Fruit fly (Drosophila melanogaster) ovary, adult (tissue): ENCODE measurements around the gene ClpX.

ENCODE experiments used
- CG17801 ChIP-seq: fragments of 200-800 bp; optimal IDR thresholded peaks from 2 replicates; lab custom pipeline; 2019; ENCODE audit warnings: missing biosample characterization, mild to moderate bottlenecking, missing genetic modification characterization, moderate library complexity; ENCODE audit not compliant: partially characterized antibody

The ClpX gene

DNA sequence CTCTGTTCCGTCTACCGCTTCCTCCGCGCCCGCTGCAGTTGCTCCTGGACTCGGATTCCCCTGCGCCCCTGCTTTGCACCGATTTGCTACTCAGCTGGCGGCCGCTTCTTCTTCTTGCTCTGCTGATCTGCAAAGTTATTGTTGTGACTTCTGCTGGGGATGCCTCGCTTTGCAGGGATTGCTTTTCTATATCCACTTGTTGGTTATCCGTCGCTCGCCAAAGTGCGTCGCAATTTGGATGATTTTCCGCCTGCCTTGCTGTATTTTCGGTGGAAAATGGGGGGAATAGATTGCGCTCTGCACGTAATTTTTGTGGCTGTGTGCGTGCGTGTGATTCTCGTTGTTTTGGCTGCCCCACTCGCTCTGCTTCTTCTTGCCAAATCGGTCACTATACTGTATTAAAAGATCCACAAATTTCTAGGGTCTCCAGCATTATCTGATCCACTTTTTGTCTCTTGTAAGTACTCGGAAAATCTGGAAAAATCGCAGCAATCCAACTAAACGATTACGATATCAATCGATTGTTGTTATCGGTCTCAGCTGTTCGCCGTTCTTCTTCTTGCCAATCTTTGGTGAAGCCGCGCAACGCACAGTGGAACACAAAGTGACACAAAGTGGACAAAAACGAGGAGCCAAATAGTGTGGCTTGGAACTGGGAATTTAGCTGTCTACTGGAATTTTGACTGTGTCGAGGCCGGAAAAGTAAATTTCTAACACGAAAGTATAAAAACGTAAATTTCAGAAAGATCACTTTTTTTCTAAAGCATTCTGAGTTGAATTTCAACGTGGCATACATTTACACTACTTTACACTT lies at the start of gene ClpX:
Gene ClpX (minus strand): TSS at position 764 of the 814 bp plus-strand sequence.
- peak; percentile 54 for TF ChIP-seq CG17801

DNA sequence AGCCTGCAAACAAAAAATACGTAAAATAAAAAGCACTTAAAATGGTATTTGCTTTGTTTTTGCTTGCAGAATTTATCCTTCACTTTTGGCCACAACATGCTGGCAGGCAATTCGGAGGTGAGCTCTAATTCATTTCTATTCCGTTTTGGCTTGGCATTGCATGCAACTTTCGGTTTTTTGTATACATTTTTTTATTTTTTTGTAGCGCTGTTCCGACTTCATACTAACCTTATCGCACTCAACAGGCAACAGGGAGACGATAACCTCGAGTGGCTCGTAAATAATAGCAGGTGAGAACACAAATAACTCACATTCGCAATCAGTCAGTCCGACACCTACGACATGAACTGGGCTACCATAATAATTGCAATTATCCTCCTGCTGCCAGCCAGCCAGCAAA lies 44.7 kb upstream of the ClpX start, which contains the start of gene CG4783:
Gene CG4783 (plus strand): TSS at position 301 of the 400 bp plus-strand sequence.
- no peak for TF ChIP-seq CG17801

DNA sequence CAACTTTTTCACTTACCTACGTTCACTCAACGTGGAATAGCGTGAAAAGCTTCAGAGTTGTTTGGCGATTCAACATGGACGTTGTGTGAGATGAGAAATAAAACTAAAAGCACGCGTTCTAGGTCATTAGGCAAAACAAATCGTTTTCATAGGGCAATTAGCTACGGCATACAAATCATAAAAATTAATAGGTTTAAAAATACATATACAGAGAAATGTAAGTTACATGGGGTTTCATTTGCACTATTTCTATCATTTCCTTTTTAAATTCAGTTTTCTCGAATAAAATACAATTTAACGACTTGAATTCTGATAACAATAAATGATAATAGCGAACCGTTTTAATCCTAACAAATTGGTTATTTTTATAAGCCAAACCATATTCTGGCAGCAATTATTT lies 38.8 kb upstream of the ClpX start, which contains the start of gene CG46042:
Gene CG46042 (minus strand): TSS at position 101 of the 400 bp plus-strand sequence.
- TF ChIP-seq CG17801, result no peak

dm6 chr3R:19938941-19939587 lies 35.6 kb upstream of the ClpX start:
- TF ChIP-seq CG17801, result no peak

DNA sequence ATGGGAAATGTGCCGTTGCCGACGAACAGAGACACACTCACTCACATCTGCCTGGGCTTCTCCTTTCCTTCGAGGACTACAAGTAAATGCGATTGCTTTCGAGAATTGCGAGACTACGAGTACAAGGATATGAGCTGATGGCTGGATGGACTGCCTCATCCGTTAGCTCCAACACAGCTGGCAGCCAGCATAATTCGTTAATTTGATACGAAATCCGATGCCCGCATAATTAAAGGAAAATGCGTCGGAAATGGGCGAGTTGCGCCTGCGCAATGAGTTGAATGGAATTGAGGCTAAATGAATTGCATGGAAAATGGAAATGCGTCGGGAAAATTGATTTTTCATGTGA lies 32.3 kb upstream of the ClpX start:
- no peak for TF ChIP-seq CG17801

DNA sequence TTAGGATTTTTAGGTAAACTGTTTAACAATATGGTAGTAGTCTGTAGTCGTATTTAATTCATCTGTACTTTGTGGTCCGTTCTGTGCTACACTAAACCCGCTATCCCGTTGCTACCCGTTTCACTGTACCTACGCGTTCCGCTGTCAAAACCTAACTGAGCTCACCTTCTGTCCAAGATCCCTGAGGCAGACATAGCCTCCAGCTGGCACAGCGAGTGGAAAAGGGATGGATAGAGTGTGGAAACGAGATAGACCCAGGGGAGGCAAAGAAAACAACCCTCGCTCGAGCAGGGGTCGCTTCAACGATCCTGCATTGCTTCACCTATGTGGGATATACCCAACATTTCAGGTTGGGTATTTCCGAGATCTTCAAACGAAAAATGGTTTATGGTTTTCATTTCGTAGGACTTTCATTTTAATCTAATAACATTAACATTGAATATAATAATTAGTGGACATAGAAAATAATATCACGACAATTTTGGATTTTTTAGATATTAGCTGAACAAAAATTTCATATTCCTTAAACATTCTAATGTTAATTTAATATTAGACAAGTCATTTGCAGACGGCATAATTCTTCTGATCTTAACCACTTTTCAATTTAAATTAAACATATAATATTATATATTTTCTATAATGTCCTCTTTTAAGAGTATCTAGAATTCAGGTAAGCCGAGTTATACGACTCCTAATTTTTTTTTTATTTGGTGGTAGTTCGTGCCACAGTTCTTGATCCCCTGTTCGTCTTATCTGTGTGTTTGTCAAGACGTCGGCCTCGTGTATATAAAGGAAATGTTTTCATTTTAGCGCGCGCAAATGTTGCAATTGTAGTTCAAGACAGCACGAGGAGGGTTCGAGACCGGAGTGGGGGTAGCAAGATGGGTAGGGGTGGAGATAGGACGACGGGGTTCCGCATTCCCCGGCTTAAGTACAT lies 31.6 kb upstream of the ClpX start, which contains the start of gene mira:
Gene mira (minus strand): TSS at position 281 of the 937 bp plus-strand sequence.
- TF ChIP-seq CG17801, result no peak

dm6 chr3R:19932169-19932568 lies 28.7 kb upstream of the ClpX start:
- TF ChIP-seq CG17801, result no peak

DNA sequence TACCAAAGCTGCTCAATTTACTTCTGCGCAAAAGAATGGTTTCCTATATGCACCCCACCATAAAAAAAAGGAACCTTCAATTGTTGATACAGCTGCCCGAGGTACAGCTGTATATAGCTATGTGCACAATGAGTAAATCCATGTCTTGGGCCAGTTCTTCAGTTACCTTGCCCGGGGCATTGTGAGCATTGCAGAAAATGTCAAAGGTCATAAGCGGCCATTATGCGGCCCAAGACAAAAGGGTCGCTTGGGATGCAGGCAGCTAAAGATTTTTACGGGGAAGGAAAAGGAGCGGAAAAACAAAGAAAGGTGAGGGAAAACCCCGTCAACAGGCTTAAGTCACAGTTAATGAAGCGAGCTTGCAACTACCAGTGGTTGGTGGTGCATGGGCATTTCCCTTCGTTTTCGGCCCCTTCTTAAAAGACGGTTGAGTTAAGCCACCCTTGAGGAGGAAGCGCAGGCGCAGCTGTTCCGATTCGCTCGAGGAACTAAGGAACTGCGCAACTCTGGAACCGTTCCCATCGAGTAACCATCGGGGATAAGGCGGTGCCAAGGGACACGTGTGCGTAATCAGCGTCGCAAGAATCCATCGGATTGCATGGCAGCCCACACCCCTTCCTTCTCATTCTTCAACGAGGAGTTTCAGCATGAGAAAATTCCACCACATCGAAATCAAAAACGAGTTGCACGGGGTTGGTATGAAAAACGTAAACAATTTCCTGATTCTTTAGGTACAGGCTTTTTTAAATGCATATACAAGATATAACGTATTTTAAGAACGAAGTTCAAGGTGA lies 27.6 kb upstream of the ClpX start:
- TF ChIP-seq CG17801, result no peak

DNA sequence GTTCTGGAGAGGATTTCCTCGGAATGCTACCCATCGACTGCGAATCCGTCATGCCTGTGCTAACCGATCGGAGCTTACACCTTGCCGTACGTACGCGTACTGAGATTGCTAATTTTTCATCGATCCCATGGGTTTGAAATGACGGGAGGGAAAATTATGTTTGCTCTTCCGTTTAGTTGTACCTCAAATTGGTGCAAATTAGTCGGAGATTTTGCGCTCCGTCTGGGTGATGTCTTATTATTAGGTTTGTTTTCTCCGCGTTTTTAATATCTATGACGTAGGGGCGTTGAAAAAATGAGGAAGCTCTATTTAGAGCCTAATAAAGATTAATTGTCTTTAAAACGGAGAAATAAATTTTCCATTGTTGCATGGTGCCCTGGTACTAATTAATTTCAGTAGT lies 25.1 kb upstream of the ClpX start, which contains the start of gene CG4459:
Gene CG4459 (minus strand): TSS at position 101 of the 400 bp plus-strand sequence.
- TF ChIP-seq CG17801, result no peak

- TF ChIP-seq CG17801, result no peak
These were observed 21.8 kb upstream of the ClpX start, which contains the start of gene CG4462 for dm6 chr3R:19925271-19925670. Gene CG4462, minus strand, starts transcription at chr3R:19925371.

- peak; percentile 4 for TF ChIP-seq CG17801
These were observed 20.8 kb upstream of the ClpX start for dm6 chr3R:19924331-19924730.

DNA sequence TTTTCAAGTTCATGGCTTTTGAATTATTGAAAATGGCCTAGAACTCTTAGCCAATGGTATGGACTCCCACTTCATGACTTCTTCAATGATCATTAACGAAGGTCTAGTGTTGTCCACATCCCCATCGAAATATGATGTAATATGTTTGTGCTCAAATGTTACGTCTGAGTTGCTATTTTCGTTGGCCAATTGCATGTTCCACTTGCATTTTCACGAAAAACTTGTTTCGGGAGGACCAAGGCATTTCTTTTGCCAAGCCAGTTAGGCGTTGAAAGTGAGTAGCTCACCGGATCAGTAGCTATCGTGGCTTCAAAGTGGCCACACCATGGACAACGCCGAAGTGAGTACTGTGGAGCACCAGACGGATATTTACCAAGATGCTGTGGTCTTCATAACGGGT lies 14.7 kb upstream of the ClpX start, which contains the start of gene CG4770:
Gene CG4770 (plus strand): TSS at position 301 of the 400 bp plus-strand sequence.
- no peak for TF ChIP-seq CG17801

DNA sequence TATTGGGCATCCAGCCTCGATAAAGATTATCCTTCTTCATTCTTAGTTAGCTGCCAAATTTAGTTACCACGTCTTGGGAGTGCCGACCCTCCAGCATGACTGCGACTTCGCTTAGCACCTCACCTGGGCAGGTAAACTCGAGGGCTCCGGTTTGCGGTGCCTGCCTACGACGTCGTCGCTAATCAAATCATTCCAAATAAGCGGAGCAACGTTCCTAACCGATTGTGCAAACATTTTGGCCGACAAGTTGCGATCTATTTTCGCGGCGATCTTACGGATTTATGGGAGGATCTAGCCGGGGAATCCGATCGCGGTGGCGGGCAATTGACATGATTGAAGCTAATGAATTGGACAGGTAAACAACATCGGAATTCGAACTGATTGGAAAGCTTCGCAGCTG lies 14.2 kb upstream of the ClpX start, which contains the start of gene CG4465:
Gene CG4465 (minus strand): TSS at position 101 of the 400 bp plus-strand sequence.
- no peak for TF ChIP-seq CG17801

- no peak for TF ChIP-seq CG17801
These were observed 11.8 kb upstream of the ClpX start, which contains the start of the genes Xport-A and Xport-B for dm6 chr3R:19915312-19915711. Gene Xport-A, minus strand, starts transcription at chr3R:19915412. Gene Xport-B, minus strand, starts transcription at chr3R:19915412.

DNA sequence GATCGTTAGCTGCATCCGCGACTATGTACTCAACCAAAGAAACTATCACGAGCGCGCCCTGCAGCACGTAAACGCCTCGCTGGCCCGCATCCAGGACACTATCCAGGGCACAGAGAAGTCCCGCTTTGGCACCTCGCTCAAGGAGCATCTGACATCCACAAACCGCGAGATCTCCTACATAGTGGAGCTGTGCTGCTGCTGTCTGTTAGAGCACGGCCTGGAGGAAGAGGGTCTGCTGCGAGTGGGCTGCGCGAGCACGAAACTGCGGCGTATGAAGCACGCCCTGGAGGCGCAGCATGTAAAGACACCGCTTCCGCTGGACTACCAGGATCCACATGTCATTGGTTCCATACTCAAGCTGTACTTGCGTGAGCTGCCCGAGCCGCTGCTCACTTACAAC lies 7.5 kb upstream of the ClpX start:
- TF ChIP-seq CG17801, result no peak
